Worm (Caenorhabditis elegans): ENCODE results near the gene lip-1.

lip-1 gene

ce11 chrIV:6809756-6810155 lies 33.0 kb upstream of the lip-1 start (continued):
- no peak for TF ChIP-seq daf-12 (tag; optimal IDR thresholded peaks at IDR 0.05)

ce11 chrIV:6811808-6812207 lies 30.9 kb upstream of the lip-1 start, which contains the start of gene ceh-48:
Gene ceh-48 (plus strand): TSS chrIV:6812108.
- TF ChIP-seq lin-29 (GFP tag; IDR thresholded peaks at IDR 0.05) (no peak), snpc-1.2 (GFP tag; IDR thresholded peaks at IDR 0.05) (no peak), hlh-30 (tag; optimal IDR thresholded peaks at IDR 0.05; ENCODE audit: insufficient read depth) (no peak), lsy-2 (tag; optimal IDR thresholded peaks at IDR 0.05) (no peak), lir-3 (tag; optimal IDR thresholded peaks at IDR 0.05) (no peak)

ce11 chrIV:6817554-6817953 lies 25.2 kb upstream of the lip-1 start, which contains the start of gene C17H12.5:
Gene C17H12.5 (minus strand): TSS chrIV:6817654.
- TF ChIP-seq hmg-1.1 (GFP tag; IDR thresholded peaks at IDR 0.05) (no peak), ceh-28 (tag; optimal IDR thresholded peaks at IDR 0.05) (no peak), mxl-3 (GFP tag; optimal IDR thresholded peaks at IDR 0.05) (no peak), daf-19 (GFP tag; conservative IDR thresholded peaks at IDR 0.05) (no peak), hlh-11 (tag; optimal IDR thresholded peaks at IDR 0.05) (no peak), ztf-11 (tag; optimal IDR thresholded peaks at IDR 0.05) (no peak), nhr-6 (tag; optimal IDR thresholded peaks at IDR 0.05) (no peak), rbr-2 (tag; optimal IDR thresholded peaks at IDR 0.05) (no peak)

ce11 chrIV:6818369-6818768 lies 24.4 kb upstream of the lip-1 start, which contains the start of gene C17H12.8:
Gene C17H12.8 (plus strand): TSS chrIV:6818703.
- TF ChIP-seq set-16 (GFP tag; IDR thresholded peaks at IDR 0.05) (no peak), Y105C5A.15 (GFP tag; IDR thresholded peaks at IDR 0.05) (no peak), daf-16 (GFP tag; optimal IDR thresholded peaks at IDR 0.05) (no peak), daf-16 (tag; optimal IDR thresholded peaks at IDR 0.05) (peak; percentile 84), daf-19 (GFP tag; conservative IDR thresholded peaks at IDR 0.05) (no peak), mep-1 (tag; optimal IDR thresholded peaks at IDR 0.05) (no peak), php-3 (GFP tag; IDR thresholded peaks at IDR 0.05) (peak; percentile 54; the same call in 1 of the 2 replicates), dmd-6 (GFP tag; IDR thresholded peaks at IDR 0.05) (peak; percentile 64; the same call in 1 of the 2 replicates), aly-2 (tag; optimal IDR thresholded peaks at IDR 0.05) (no peak), dve-1 (tag; optimal IDR thresholded peaks at IDR 0.05; ENCODE audit: insufficient read depth) (peak; percentile 74), pqm-1 (tag; optimal IDR thresholded peaks at IDR 0.05) (peak; percentile 55), unc-39 (tag; optimal IDR thresholded peaks at IDR 0.05) (no peak), nhr-28 (tag; optimal IDR thresholded peaks at IDR 0.05) (peak; percentile 4)

ce11 chrIV:6821709-6822108 lies 21.0 kb upstream of the lip-1 start:
- TF ChIP-seq F49E8.2 (tag; optimal IDR thresholded peaks at IDR 0.05; ENCODE audit: borderline replicate concordance) (no peak), nhr-6 (tag; optimal IDR thresholded peaks at IDR 0.05) (no peak), unc-62 (GFP tag; optimal IDR thresholded peaks at IDR 0.05 in 1 of 2) (peak in 1 of 2 experiments; percentile 98), unc-62 (tag; optimal IDR thresholded peaks at IDR 0.05) (no peak)

DNA sequence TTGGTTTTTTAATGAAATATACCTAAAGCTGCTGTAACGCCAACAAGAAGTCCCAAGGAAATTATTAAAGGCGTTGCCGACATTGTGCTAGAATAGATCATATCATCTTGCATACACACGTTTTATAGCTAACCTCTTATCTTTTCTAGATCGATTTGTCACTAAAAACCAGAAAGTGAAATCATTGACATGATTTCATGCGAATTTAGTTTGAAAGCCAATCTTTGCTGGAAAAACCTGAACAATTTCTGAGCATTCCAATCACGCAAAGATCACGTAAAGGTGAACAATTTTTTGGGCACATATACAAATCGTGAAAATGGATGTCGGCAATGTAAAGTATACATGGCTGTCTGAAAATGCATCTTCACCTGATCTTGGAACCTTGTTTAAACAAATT lies 20.4 kb upstream of the lip-1 start, which contains the start of gene C17H12.6:
Gene C17H12.6, minus strand, starts transcription at position 101 of the 400 bp plus-strand sequence.
- TF ChIP-seq egl-27 (tag; optimal IDR thresholded peaks at IDR 0.05) (no peak), lsy-2 (tag; optimal IDR thresholded peaks at IDR 0.05) (no peak), Y48G9A.11 (GFP tag; IDR thresholded peaks at IDR 0.05) (no peak), F44E2.7 (GFP tag; IDR thresholded peaks at IDR 0.05) (no peak)
